Worm (Caenorhabditis elegans) whole organism, L1 larva: Measurements from ENCODE around the gene polh-1.

ENCODE experiments used
- C04F5.9 ChIP-seq: sonication (generic microtip); optimal IDR thresholded peaks from 2 replicates; lab custom pipeline; 2016; ENCODE audit warnings: missing genetic modification characterization, missing compliant biosample characterization
- C16A3.4 ChIP-seq: fragments of 150-350 bp; optimal IDR thresholded peaks from 2 replicates; lab custom pipeline; 2014; ENCODE audit warnings: missing biosample characterization, missing genetic modification characterization
- C34B4.2 ChIP-seq: sonication (generic microtip); optimal IDR thresholded peaks from 2 replicates; lab custom pipeline; 2017; ENCODE audit warnings: mild to moderate bottlenecking, missing genetic modification characterization, missing compliant biosample characterization
- Y116A8C.19 ChIP-seq: sonication (generic microtip); optimal IDR thresholded peaks from 2 replicates; lab custom pipeline; 2016; ENCODE audit warnings: missing compliant biosample characterization, missing genetic modification characterization, borderline replicate concordance
- aha-1 ChIP-seq: fragments of 150-350 bp; optimal IDR thresholded peaks from 2 replicates; lab custom pipeline; 2014; ENCODE audit warnings: missing biosample characterization, missing genetic modification characterization
- alr-1 ChIP-seq: fragments of 200-800 bp; sonication (Bioruptor generic); optimal IDR thresholded peaks from 2 replicates; lab custom pipeline; 2018; ENCODE audit warnings: borderline replicate concordance, mild to moderate bottlenecking, missing genetic modification characterization, missing compliant biosample characterization
- aly-2 ChIP-seq: fragments of 150-350 bp; optimal IDR thresholded peaks from 2 replicates; lab custom pipeline; 2014; ENCODE audit warnings: missing biosample characterization, missing genetic modification characterization
- ama-1 ChIP-seq: fragments of 150-350 bp; optimal IDR thresholded peaks from 2 replicates; lab custom pipeline; 2014
- blmp-1 ChIP-seq: fragments of 150-350 bp; optimal IDR thresholded peaks from 2 replicates; lab custom pipeline; 2014; ENCODE audit warnings: missing biosample characterization, missing genetic modification characterization
- ceh-82 ChIP-seq, 3 experiments: fragments of 150-350 bp in 1 of 3; sonication (generic microtip) in 2 of 3; optimal IDR thresholded peaks; 2 replicates each; lab custom pipeline; 2014 to 2017; ENCODE audit warnings: missing biosample characterization in 3 of 3, missing genetic modification characterization in 3 of 3
- ceh-88 ChIP-seq: fragments of 200-800 bp; sonication (Bioruptor generic); IDR thresholded peaks from 2 replicates; pipeline ENCODE4 v1.3.6; 2022; ENCODE audit warnings: missing genetic modification characterization, missing compliant biosample characterization
- ces-1 ChIP-seq: fragments of 150-350 bp; optimal IDR thresholded peaks from 2 replicates; lab custom pipeline; 2014; ENCODE audit warnings: missing biosample characterization, missing genetic modification reagents, missing genetic modification characterization
- dpl-1 ChIP-seq, 3 experiments: fragments of 150-350 bp in 2 of 3; sonication (generic microtip) in 1 of 3; optimal IDR thresholded peaks; 2 replicates each; lab custom pipeline; 2014 to 2017; ENCODE audit warnings: missing biosample characterization in 3 of 3, missing genetic modification characterization in 3 of 3, missing genetic modification reagents in 3 of 3
- dsc-1 ChIP-seq: sonication (generic microtip); optimal IDR thresholded peaks from 2 replicates; lab custom pipeline; 2016; ENCODE audit warnings: mild to moderate bottlenecking, missing genetic modification characterization, missing compliant biosample characterization
- efl-1 ChIP-seq, 4 experiments: fragments of 150-350 bp; optimal IDR thresholded peaks in 3 of 4; peaks in 1 of 4; 1 replicate in 1 of 4; 2 replicates in 3 of 4; lab custom pipeline; 2014; ENCODE audit warnings: missing biosample characterization in 2 of 4, missing genetic modification characterization in 2 of 4, missing genetic modification reagents in 2 of 4
- efl-3 ChIP-seq: fragments of 200-800 bp; sonication (Bioruptor generic); optimal IDR thresholded peaks from 2 replicates; lab custom pipeline; 2018; ENCODE audit warnings: mild to moderate bottlenecking, missing genetic modification characterization, missing compliant biosample characterization
- fkh-10 ChIP-seq: sonication (generic microtip); optimal IDR thresholded peaks from 2 replicates; lab custom pipeline; 2017; ENCODE audit warnings: missing biosample characterization, missing genetic modification reagents, missing genetic modification characterization
- grh-1 ChIP-seq: fragments of 200-800 bp; sonication (Bioruptor generic); IDR thresholded peaks from 2 replicates; pipeline ENCODE4 v1.3.6; 2022; ENCODE audit warnings: missing genetic modification reagents, missing genetic modification characterization, missing compliant biosample characterization
- hlh-17 ChIP-seq: fragments of 200-800 bp; sonication (Bioruptor generic); optimal IDR thresholded peaks from 2 replicates; lab custom pipeline; 2018; ENCODE audit warnings: missing genetic modification characterization, mild to moderate bottlenecking, missing compliant biosample characterization, moderate library complexity, borderline replicate concordance
- hlh-4 ChIP-seq: sonication (generic microtip); optimal IDR thresholded peaks from 2 replicates; lab custom pipeline; 2016; ENCODE audit warnings: mild to moderate bottlenecking, missing genetic modification characterization, missing compliant biosample characterization
- isw-1 ChIP-seq: fragments of 200-800 bp; sonication (Bioruptor generic); IDR thresholded peaks from 2 replicates; pipeline ENCODE4 v1.3.6; 2022; ENCODE audit warnings: missing genetic modification characterization, missing compliant biosample characterization
- jun-1 ChIP-seq: fragments of 150-350 bp; optimal IDR thresholded peaks from 2 replicates; lab custom pipeline; 2014; ENCODE audit warnings: missing biosample characterization, missing genetic modification reagents, missing genetic modification characterization
- lin-13 ChIP-seq: fragments of 150-350 bp; optimal IDR thresholded peaks from 2 replicates; lab custom pipeline; 2014; ENCODE audit warnings: missing biosample characterization, missing genetic modification reagents, missing genetic modification characterization
- lin-35 ChIP-seq, 2 experiments: fragments of 150-350 bp; optimal IDR thresholded peaks; 2 replicates each; lab custom pipeline; 2014; ENCODE audit warnings: missing biosample characterization in 2 of 2, missing genetic modification characterization in 2 of 2, missing genetic modification reagents in 2 of 2
- lir-3 ChIP-seq: sonication (generic microtip); optimal IDR thresholded peaks from 2 replicates; lab custom pipeline; 2016; ENCODE audit warnings: mild to moderate bottlenecking, missing genetic modification characterization, moderate library complexity, missing compliant biosample characterization; ENCODE audit not compliant: poor library complexity
- lsy-2 ChIP-seq, 2 experiments: fragments of 150-350 bp; optimal IDR thresholded peaks; 2 replicates each; lab custom pipeline; 2014; ENCODE audit warnings: missing biosample characterization in 2 of 2, missing genetic modification characterization in 2 of 2
- mef-2 ChIP-seq: fragments of 150-350 bp; optimal IDR thresholded peaks from 2 replicates; lab custom pipeline; 2014; ENCODE audit warnings: missing biosample characterization, missing genetic modification characterization
- nhr-12 ChIP-seq: sonication (generic microtip); optimal IDR thresholded peaks from 2 replicates; lab custom pipeline; 2017; ENCODE audit warnings: missing biosample characterization, missing genetic modification characterization
- nhr-237 ChIP-seq: fragments of 150-350 bp; optimal IDR thresholded peaks from 2 replicates; lab custom pipeline; 2014; ENCODE audit warnings: missing biosample characterization, missing genetic modification characterization
- nhr-28 ChIP-seq: fragments of 150-350 bp; optimal IDR thresholded peaks from 2 replicates; lab custom pipeline; 2014; ENCODE audit warnings: missing biosample characterization, missing genetic modification characterization
- nhr-47 ChIP-seq: sonication (generic microtip); optimal IDR thresholded peaks from 2 replicates; lab custom pipeline; 2016; ENCODE audit warnings: mild to moderate bottlenecking, missing genetic modification characterization, moderate library complexity, missing compliant biosample characterization
- nhr-76 ChIP-seq: sonication (generic microtip); optimal IDR thresholded peaks from 2 replicates; lab custom pipeline; 2017; ENCODE audit warnings: missing biosample characterization, missing genetic modification characterization
- nhr-77 ChIP-seq: fragments of 150-350 bp; optimal IDR thresholded peaks from 2 replicates; lab custom pipeline; 2014; ENCODE audit warnings: missing biosample characterization, missing genetic modification characterization
- nhr-85 ChIP-seq: sonication (generic microtip); peaks from one replicate; lab custom pipeline; 2016; ENCODE audit warnings: missing genetic modification characterization, inconsistent platforms, missing compliant biosample characterization
- nhr-90 ChIP-seq: sonication (generic microtip); optimal IDR thresholded peaks from 2 replicates; lab custom pipeline; 2016; ENCODE audit warnings: mild to moderate bottlenecking, missing genetic modification characterization, missing compliant biosample characterization; ENCODE audit not compliant: poor library complexity
- pag-3 ChIP-seq: sonication (generic microtip); optimal IDR thresholded peaks from 2 replicates; lab custom pipeline; 2017; ENCODE audit warnings: missing genetic modification characterization, mild to moderate bottlenecking, missing compliant biosample characterization, antibody characterized with exemption, borderline replicate concordance; ENCODE audit not compliant: insufficient read depth
- pax-3 ChIP-seq: fragments of 200-800 bp; sonication (Bioruptor generic); optimal IDR thresholded peaks from 2 replicates; lab custom pipeline; 2018; ENCODE audit warnings: mild to moderate bottlenecking, missing genetic modification characterization, moderate library complexity, missing compliant biosample characterization
- snpc-4 ChIP-seq: fragments of 150-350 bp; optimal IDR thresholded peaks from 2 replicates; lab custom pipeline; 2014; ENCODE audit warnings: missing biosample characterization, missing genetic modification characterization
- snu-23 ChIP-seq: sonication (generic microtip); optimal IDR thresholded peaks from 2 replicates; lab custom pipeline; 2016; ENCODE audit warnings: missing genetic modification characterization, missing compliant biosample characterization
- sptf-1 ChIP-seq: fragments of 150-350 bp; optimal IDR thresholded peaks from 2 replicates; lab custom pipeline; 2014; ENCODE audit warnings: missing biosample characterization, missing genetic modification characterization
- sup-37 ChIP-seq: fragments of 200-800 bp; sonication (Bioruptor generic); optimal IDR thresholded peaks from 2 replicates; lab custom pipeline; 2018; ENCODE audit warnings: mild to moderate bottlenecking, missing genetic modification characterization, missing compliant biosample characterization
- swsn-7 ChIP-seq: sonication (generic microtip); optimal IDR thresholded peaks from 2 replicates; lab custom pipeline; 2016; ENCODE audit warnings: missing genetic modification characterization, missing compliant biosample characterization
- tlp-1 ChIP-seq: fragments of 150-350 bp; optimal IDR thresholded peaks from 2 replicates; lab custom pipeline; 2014; ENCODE audit warnings: missing biosample characterization, missing genetic modification characterization
- unc-30 ChIP-seq: sonication (generic microtip); optimal IDR thresholded peaks from 2 replicates; lab custom pipeline; 2017; ENCODE audit warnings: missing biosample characterization, missing genetic modification characterization
- unc-86 ChIP-seq: sonication (generic microtip); optimal IDR thresholded peaks from 2 replicates; lab custom pipeline; 2016; ENCODE audit warnings: missing genetic modification characterization, missing compliant biosample characterization
- unc-98 ChIP-seq: fragments of 200-800 bp; sonication (Bioruptor generic); IDR thresholded peaks from 2 replicates; pipeline ENCODE4 v1.3.6; 2022; ENCODE audit warnings: missing genetic modification characterization, missing compliant biosample characterization
- xbp-1 ChIP-seq: sonication (generic microtip); optimal IDR thresholded peaks from 2 replicates; lab custom pipeline; 2016; ENCODE audit warnings: missing genetic modification characterization, missing compliant biosample characterization
- zag-1 ChIP-seq: fragments of 150-350 bp; optimal IDR thresholded peaks from 2 replicates; lab custom pipeline; 2014; ENCODE audit warnings: missing biosample characterization, missing genetic modification characterization
- ztf-11 ChIP-seq, 2 experiments: sonication (generic microtip); optimal IDR thresholded peaks; 2 replicates each; lab custom pipeline; 2016 to 2017; ENCODE audit warnings: missing genetic modification characterization in 2 of 2, missing biosample characterization in 1 of 2, missing compliant biosample characterization in 1 of 2
- ztf-4 ChIP-seq: fragments of 150-350 bp; optimal IDR thresholded peaks from 2 replicates; lab custom pipeline; 2014; ENCODE audit warnings: missing biosample characterization, missing genetic modification characterization

polh-1 gene

DNA sequence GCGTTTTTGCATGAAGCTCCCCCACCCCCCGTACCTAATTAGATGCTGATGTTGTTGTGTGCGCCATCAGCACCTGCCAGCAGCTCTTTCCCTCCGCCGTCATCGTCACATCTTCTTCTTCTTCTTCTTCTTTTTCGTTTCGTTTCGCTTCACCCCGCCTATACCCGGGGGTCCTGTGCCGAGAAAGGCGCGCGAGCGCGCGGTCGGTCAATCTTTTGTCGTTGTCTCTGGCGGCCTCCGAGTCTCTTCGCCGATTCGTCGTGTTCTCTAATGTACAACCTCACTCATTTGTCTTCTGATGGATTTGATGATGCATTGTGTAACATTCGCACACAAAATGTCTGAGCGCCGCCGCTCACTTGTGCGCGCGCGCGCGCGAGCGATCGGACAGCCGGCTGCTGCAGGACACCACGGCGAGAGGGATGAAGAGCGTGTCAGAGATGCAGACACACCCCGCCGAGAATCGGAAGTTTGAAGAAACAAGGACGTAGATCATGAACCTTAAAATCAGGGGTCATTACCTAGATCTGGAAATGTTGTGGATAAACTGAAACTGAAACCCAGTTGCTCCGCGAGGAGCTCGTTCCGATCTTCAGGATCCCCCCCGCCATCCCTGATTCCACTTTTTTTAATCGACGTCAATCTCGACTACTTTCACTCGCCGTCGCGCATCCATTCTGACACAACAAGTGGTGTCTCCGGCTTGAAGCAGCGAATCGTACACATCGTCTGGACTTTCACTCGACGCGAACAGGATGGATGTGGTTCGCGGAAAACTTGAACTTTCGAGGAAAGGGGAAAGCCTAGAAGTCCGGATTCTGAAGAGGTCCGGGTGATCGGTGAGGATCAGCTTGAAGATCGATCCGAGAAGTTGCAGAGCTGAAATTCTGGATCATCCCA is 26.4 kb downstream of the polh-1 start:
- TF ChIP-seq unc-30 (no peak), hlh-4 (tag; lab: Kevin White, UChicago) (no peak), sptf-1 (tag; lab: Kevin White, UChicago) (no peak), blmp-1 (tag; lab: Kevin White, UChicago) (peak; percentile 91), lir-3 (tag; lab: Kevin White, UChicago) (peak; percentile 59), ztf-4 (tag; lab: Kevin White, UChicago) (peak; percentile 75), C16A3.4 (tag; lab: Kevin White, UChicago) (peak; percentile 74), ceh-82 (tag; optimal IDR thresholded peaks at IDR 0.05; lab: Kevin White, UChicago) (peak; percentile 56 to 83 (median 82)), fkh-10 (peak; percentile 92), dsc-1 (tag; lab: Kevin White, UChicago) (peak; percentile 96), nhr-28 (tag; lab: Kevin White, UChicago) (no peak), ces-1 (no peak), mef-2 (tag; lab: Kevin White, UChicago) (peak; percentile 78), hlh-17 (GFP tag; lab: Kevin White, UChicago) (no peak), snu-23 (GFP tag; lab: Kevin White, UChicago) (peak; percentile 93), nhr-77 (tag; lab: Kevin White, UChicago) (peak; percentile 89), unc-98 (GFP tag; lab: Robert Waterston, UW) (peak; percentile 30; the same call in 1 of the 2 replicates), efl-3 (GFP tag; lab: Kevin White, UChicago) (peak; percentile 57), swsn-7 (peak; percentile 93), ztf-11 (tag; optimal IDR thresholded peaks at IDR 0.05; lab: Kevin White, UChicago) (peak in 1 of 2 experiments; percentile 74), nhr-237 (tag; lab: Kevin White, UChicago) (peak; percentile 69), unc-86 (tag; lab: Kevin White, UChicago) (peak; percentile 96), aha-1 (tag; lab: Kevin White, UChicago) (peak; percentile 68), isw-1 (GFP tag; lab: Robert Waterston, UW) (peak; percentile 62), grh-1 (GFP tag; lab: Robert Waterston, UW) (peak; percentile 92), zag-1 (peak; percentile 45), lin-35 (GFP tag; optimal IDR thresholded peaks at IDR 0.05; lab: Kevin White, UChicago) (peak; percentile 49 to 82), nhr-85 (tag; lab: Kevin White, UChicago) (peak; percentile 100), nhr-76 (tag; lab: Kevin White, UChicago) (no peak), Y116A8C.19 (tag; lab: Kevin White, UChicago) (no peak), ama-1 (lab: Kevin White, UChicago) (no peak), pag-3 (tag; lab: Kevin White, UChicago) (no peak), C04F5.9 (tag; lab: Kevin White, UChicago) (peak; percentile 51), tlp-1 (tag; lab: Kevin White, UChicago) (no peak), nhr-47 (tag; lab: Kevin White, UChicago) (peak; percentile 96), nhr-90 (tag; lab: Kevin White, UChicago) (peak; percentile 91), lsy-2 (tag; optimal IDR thresholded peaks at IDR 0.05; lab: Kevin White, UChicago) (peak; percentile 87 to 88), C34B4.2 (tag; lab: Kevin White, UChicago) (no peak), ceh-88 (GFP tag; lab: Robert Waterston, UW) (peak; percentile 90), aly-2 (tag; lab: Kevin White, UChicago) (peak; percentile 33), snpc-4 (peak; percentile 59), alr-1 (tag; lab: Kevin White, UChicago) (no peak), sup-37 (GFP tag; lab: Kevin White, UChicago) (peak; percentile 67), xbp-1 (peak; percentile 79), pax-3 (tag; lab: Kevin White, UChicago) (peak; percentile 90), jun-1 (tag; lab: Kevin White, UChicago) (peak; percentile 92), nhr-12 (tag; lab: Kevin White, UChicago) (no peak), lin-13 (peak; percentile 84), efl-1 (optimal IDR thresholded peaks at IDR 0.05; lab: Kevin White, UChicago) (peak; percentile 74 to 84), efl-1 (GFP tag; optimal IDR thresholded peaks at IDR 0.05 in 1 of 2; lab: Kevin White, UChicago) (peak; percentile 48 to 95), dpl-1 (GFP tag; optimal IDR thresholded peaks at IDR 0.05; lab: Kevin White, UChicago) (peak; percentile 59 to 65 (median 63))
